Worm (Caenorhabditis elegans) whole organism, young adult: ENCODE data around the gene C06E2.5.

Source experiments
- ama-1 ChIP-seq, 3 experiments: fragments of 150-350 bp in 1 of 3; sonication (generic microtip) in 2 of 3; optimal IDR thresholded peaks; 2 replicates each; lab custom pipeline; 2014 to 2018; ENCODE audit warnings: missing biosample characterization in 2 of 3, missing genetic modification characterization in 2 of 3, missing genetic modification reagents in 2 of 3
- aptf-2 ChIP-seq: fragments of 200-800 bp; sonication (Bioruptor generic); conservative IDR thresholded peaks from 2 replicates; pipeline ENCODE4 v1.3.6; 2022; ENCODE audit warnings: missing genetic modification reagents, missing genetic modification characterization, missing compliant biosample characterization
- dpl-1 ChIP-seq: fragments of 150-350 bp; optimal IDR thresholded peaks from 2 replicates; lab custom pipeline; 2014; ENCODE audit warnings: missing biosample characterization, missing genetic modification reagents, missing genetic modification characterization
- madf-8 ChIP-seq: fragments of 200-800 bp; sonication (Bioruptor generic); conservative IDR thresholded peaks from 2 replicates; pipeline ENCODE4 v1.3.6; 2022; ENCODE audit warnings: missing genetic modification reagents, missing genetic modification characterization, missing compliant biosample characterization

DNA sequence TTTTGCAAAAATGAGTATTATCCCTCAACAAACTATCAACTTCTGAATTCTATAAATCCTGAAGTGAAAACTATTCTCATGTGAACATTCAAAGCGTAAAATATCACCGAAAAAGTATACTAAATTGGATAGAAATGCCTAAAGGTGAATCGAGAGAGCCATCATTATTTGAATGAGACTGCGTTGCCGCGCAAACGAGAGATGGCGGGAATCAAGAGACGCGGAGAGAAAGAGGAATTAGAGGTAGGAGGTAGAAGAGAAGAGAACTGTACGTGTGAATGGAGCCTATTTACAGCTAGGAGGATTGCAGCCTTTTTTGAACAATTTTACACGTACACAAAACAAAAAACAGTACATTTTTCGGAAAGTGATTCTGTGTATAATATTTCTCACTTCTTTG is 1.8 kb upstream of the C06E2.5 start:
- no peak for TF ChIP-seq aptf-2 (GFP tag; lab: Robert Waterston, UW)
- TF ChIP-seq ama-1 (optimal IDR thresholded peaks at IDR 0.05; lab: Kevin White, UChicago), result no peak
- no peak for TF ChIP-seq ama-1 (GFP tag; optimal IDR thresholded peaks at IDR 0.05; lab: Kevin White, UChicago)
- TF ChIP-seq dpl-1, result no peak
- TF ChIP-seq madf-8 (GFP tag; lab: Robert Waterston, UW), result no peak
